Worm (Caenorhabditis elegans): Measurements from ENCODE around the gene Y54G2A.19.

ce11 chrIV:2864743-2865142 lies 29.8 kb downstream of the Y54G2A.19 start, which contains the start of gene Y54G2A.16:
- no peak for TF ChIP-seq lag-1 (GFP tag; IDR thresholded peaks at IDR 0.05)
- TF ChIP-seq B0019.2 (GFP tag; conservative IDR thresholded peaks at IDR 0.05): no peak
- TF ChIP-seq sdz-38 (tag; optimal IDR thresholded peaks at IDR 0.05): no peak
- TF ChIP-seq tbp1 (GFP tag; optimal IDR thresholded peaks at IDR 0.05): no peak
